Fruit fly (Drosophila melanogaster): ENCODE measurements around the gene CG42680.

The CG42680 gene

dm6 chr2L:14545319-14545740, 42.7 kb downstream of the CG42680 start (continued):
- TF ChIP-seq emc (GFP tag; optimal IDR thresholded peaks at IDR 0.05) (no peak), CG14050 (GFP tag; IDR thresholded peaks at IDR 0.05) (no peak; the same call in 2 of the 3 replicates), CG31388 (GFP tag; optimal IDR thresholded peaks at IDR 0.05) (no peak), CG14667 (GFP tag; IDR thresholded peaks at IDR 0.05) (no peak), CG17385 (GFP tag; optimal IDR thresholded peaks at IDR 0.05) (peak; percentile 10), ab (GFP tag; optimal IDR thresholded peaks at IDR 0.05) (no peak), nmo (GFP tag; optimal IDR thresholded peaks at IDR 0.05) (peak; percentile 17), lab (GFP tag; optimal IDR thresholded peaks at IDR 0.05) (peak; percentile 15), tin (GFP tag; optimal IDR thresholded peaks at IDR 0.05) (no peak), knrl (GFP tag; IDR thresholded peaks at IDR 0.05; ENCODE audit: partially characterized antibody) (no peak), CG18764 (GFP tag; optimal IDR thresholded peaks at IDR 0.05) (peak; percentile 61), CG12219 (GFP tag; optimal IDR thresholded peaks at IDR 0.05) (peak; percentile 17), jing (GFP tag; optimal IDR thresholded peaks at IDR 0.05) (no peak), pan (optimal IDR thresholded peaks at IDR 0.05) (peak in 1 of 2 experiments; percentile 37), pan (GFP tag; optimal IDR thresholded peaks at IDR 0.05 in 1 of 2, IDR thresholded peaks at IDR 0.05 in 1 of 2) (peak in 1 of 2 experiments; percentile 80), Opbp (GFP tag; IDR thresholded peaks at IDR 0.05; ENCODE audit: partially characterized antibody) (no peak), CG4820 (GFP tag; optimal IDR thresholded peaks at IDR 0.05) (no peak), CG11093 (GFP tag; IDR thresholded peaks at IDR 0.05) (0 out of 3 replicates have a peak, but pooled peaks have one; percentile 8), CG17186 (GFP tag; optimal IDR thresholded peaks at IDR 0.05) (no peak), CG34376 (GFP tag; optimal IDR thresholded peaks at IDR 0.05) (no peak), Taf1 (GFP tag; IDR thresholded peaks at IDR 0.05) (no peak), Med (GFP tag) (peak; percentile 86), CG2678 (tag; optimal IDR thresholded peaks at IDR 0.05) (peak; percentile 51), CG1602 (GFP tag; optimal IDR thresholded peaks at IDR 0.05) (peak; percentile 52), gcm2 (GFP tag; optimal IDR thresholded peaks at IDR 0.05) (no peak), CG3065 (GFP tag; optimal IDR thresholded peaks at IDR 0.05) (peak; percentile 11), run (tag; optimal IDR thresholded peaks at IDR 0.05) (peak; percentile 55), maf-S (GFP tag; optimal IDR thresholded peaks at IDR 0.05) (peak; percentile 28), H15 (GFP tag; IDR thresholded peaks at IDR 0.05) (no peak), CG13123 (GFP tag; optimal IDR thresholded peaks at IDR 0.05) (peak; percentile 56), gt (GFP tag; IDR thresholded peaks at IDR 0.05) (no peak), CG6272 (GFP tag; IDR thresholded peaks at IDR 0.05) (no peak), CG18011 (GFP tag; optimal IDR thresholded peaks at IDR 0.05) (no peak), CG12071 (GFP tag; optimal IDR thresholded peaks at IDR 0.05) (no peak), BEAF-32 (GFP tag; optimal IDR thresholded peaks at IDR 0.05) (no peak), CG15601 (tag; optimal IDR thresholded peaks at IDR 0.05) (peak; percentile 81), Fer1 (GFP tag; optimal IDR thresholded peaks at IDR 0.05) (no peak), Atf6 (GFP tag; IDR thresholded peaks at IDR 0.05) (no peak), MESR4 (GFP tag; optimal IDR thresholded peaks at IDR 0.05) (no peak), Max (GFP tag; optimal IDR thresholded peaks at IDR 0.05) (peak; percentile 19), p53 (GFP tag; optimal IDR thresholded peaks at IDR 0.05) (peak; percentile 22), pnt (GFP tag; optimal IDR thresholded peaks at IDR 0.05) (peak; percentile 57), CG16863 (GFP tag; optimal IDR thresholded peaks at IDR 0.05) (peak; percentile 62), da (GFP tag; optimal IDR thresholded peaks at IDR 0.05) (no peak), vnd (GFP tag; IDR thresholded peaks at IDR 0.05; ENCODE audit: partially characterized antibody) (no peak), Hr51 (GFP tag; optimal IDR thresholded peaks at IDR 0.05) (peak in 1 of 2 experiments; percentile 70), zfh2 (GFP tag; optimal IDR thresholded peaks at IDR 0.05) (no peak), sisA (GFP tag; IDR thresholded peaks at IDR 0.05) (no peak), slbo (GFP tag; IDR thresholded peaks at IDR 0.05) (no peak), CG7928 (GFP tag; optimal IDR thresholded peaks at IDR 0.05) (no peak), pzg (GFP tag; optimal IDR thresholded peaks at IDR 0.05) (no peak)
